Fruit fly (Drosophila melanogaster): ENCODE results near the gene nebu.
A peak's percentile ranks its signal among the peaks of the same experiment; 100 is the strongest.

nebu gene

DNA sequence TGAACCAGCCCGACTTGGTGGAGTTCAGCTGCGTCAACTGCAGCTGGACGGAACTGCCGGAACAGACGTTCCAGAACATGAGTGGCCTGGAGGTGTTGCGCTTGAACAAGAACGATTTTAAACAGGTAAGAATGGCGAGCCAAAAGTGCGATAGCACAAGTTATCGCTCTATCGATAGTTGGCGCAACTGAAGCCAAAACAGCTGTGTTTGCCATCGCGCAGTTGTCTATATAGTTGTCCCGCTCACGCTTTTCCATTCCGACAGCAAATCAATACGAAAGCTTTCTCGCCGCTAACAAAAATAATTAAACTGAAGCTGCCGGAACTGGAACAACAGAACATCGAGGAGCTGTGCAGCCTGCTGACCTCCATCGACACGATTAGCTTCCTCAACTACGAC, 48.4 kb downstream of the nebu start (continued):
- TF ChIP-seq D (optimal IDR thresholded peaks at IDR 0.05) (no peak), D (GFP tag; optimal IDR thresholded peaks at IDR 0.05) (no peak), CG6791 (GFP tag; IDR thresholded peaks at IDR 0.05; ENCODE audit: partially characterized antibody) (peak; percentile 84), CTCF (GFP tag; optimal IDR thresholded peaks at IDR 0.05) (peak; percentile 3), sna (GFP tag; IDR thresholded peaks at IDR 0.05; ENCODE audit: partially characterized antibody) (peak; percentile 87), CG2202 (tag; optimal IDR thresholded peaks at IDR 0.05) (no peak), hbn (GFP tag; IDR thresholded peaks at IDR 0.05; ENCODE audit: partially characterized antibody) (peak; percentile 84), Sry-δ (GFP tag; optimal IDR thresholded peaks at IDR 0.05) (peak; percentile 91), sob (GFP tag; IDR thresholded peaks at IDR 0.05) (0 out of 2 replicates have a peak, but pooled peaks have one; percentile 30), CG16813 (GFP tag; IDR thresholded peaks at IDR 0.05; ENCODE audit: partially characterized antibody) (peak; percentile 74; the same call in 2 of the 3 replicates), trem (tag; optimal IDR thresholded peaks at IDR 0.05) (peak; percentile 7), Usf (GFP tag; optimal IDR thresholded peaks at IDR 0.05) (no peak), Scr (GFP tag; IDR thresholded peaks at IDR 0.05; ENCODE audit: partially characterized antibody) (peak; percentile 82), CG33213 (GFP tag; optimal IDR thresholded peaks at IDR 0.05) (no peak), Deaf1 (tag; optimal IDR thresholded peaks at IDR 0.05) (peak; percentile 24), bbx (GFP tag; IDR thresholded peaks at IDR 0.05; ENCODE audit: partially characterized antibody) (peak; percentile 88), Bgb (GFP tag; IDR thresholded peaks at IDR 0.05; ENCODE audit: partially characterized antibody) (peak; percentile 92), bigmax (GFP tag; optimal IDR thresholded peaks at IDR 0.05) (no peak), stwl (tag; optimal IDR thresholded peaks at IDR 0.05) (peak; percentile 62), E2f2 (GFP tag; IDR thresholded peaks at IDR 0.05) (peak; percentile 96), ci (GFP tag; IDR thresholded peaks at IDR 0.05) (0 out of 3 replicates have a peak, but pooled peaks have one; percentile 23), CG2116 (GFP tag; optimal IDR thresholded peaks at IDR 0.05) (peak; percentile 29), HLH4C (GFP tag; IDR thresholded peaks at IDR 0.05; ENCODE audit: partially characterized antibody) (peak; percentile 89), eyg (GFP tag; optimal IDR thresholded peaks at IDR 0.05) (no peak), BEAF-32 (GFP tag; optimal IDR thresholded peaks at IDR 0.05) (peak; percentile 82), Hr39 (optimal IDR thresholded peaks at IDR 0.05) (no peak), CG17359 (tag; optimal IDR thresholded peaks at IDR 0.05) (peak; percentile 6), CG7963 (GFP tag; IDR thresholded peaks at IDR 0.05; ENCODE audit: partially characterized antibody) (peak; percentile 79; the same call in 2 of the 3 replicates), CG8290 (GFP tag; optimal IDR thresholded peaks at IDR 0.05) (no peak), CG8290 (tag; optimal IDR thresholded peaks at IDR 0.05) (peak in 1 of 2 experiments; percentile 64), Rfx (GFP tag; IDR thresholded peaks at IDR 0.05) (peak; percentile 41; the same call in 1 of the 2 replicates), CG34376 (GFP tag; optimal IDR thresholded peaks at IDR 0.05) (peak; percentile 19), inv (GFP tag; IDR thresholded peaks at IDR 0.05; ENCODE audit: partially characterized antibody) (peak; percentile 60), CG1603 (tag; optimal IDR thresholded peaks at IDR 0.05) (peak; percentile 51), CG42726 (GFP tag; IDR thresholded peaks at IDR 0.05; ENCODE audit: partially characterized antibody) (peak; percentile 69; the same call in 1 of the 2 replicates), onecut (GFP tag; IDR thresholded peaks at IDR 0.05) (peak; percentile 98), CG10979 (tag; optimal IDR thresholded peaks at IDR 0.05) (no peak), pfk (GFP tag; optimal IDR thresholded peaks at IDR 0.05) (peak; percentile 5), nmo (GFP tag; optimal IDR thresholded peaks at IDR 0.05) (peak; percentile 6), sc (optimal IDR thresholded peaks at IDR 0.05) (no peak), sc (GFP tag; optimal IDR thresholded peaks at IDR 0.05) (no peak), CG3407 (GFP tag; optimal IDR thresholded peaks at IDR 0.05) (no peak), nerfin-2 (GFP tag; IDR thresholded peaks at IDR 0.05; ENCODE audit: partially characterized antibody) (peak; percentile 70; the same call in 1 of the 2 replicates), Doc3 (GFP tag; IDR thresholded peaks at IDR 0.05; ENCODE audit: partially characterized antibody) (peak; percentile 81), sug (tag; optimal IDR thresholded peaks at IDR 0.05) (peak; percentile 24), HmgD (GFP tag; optimal IDR thresholded peaks at IDR 0.05) (peak; percentile 21), CG12769 (tag; optimal IDR thresholded peaks at IDR 0.05) (no peak), Antp (GFP tag; optimal IDR thresholded peaks at IDR 0.05) (no peak), chinmo (GFP tag; IDR thresholded peaks at IDR 0.05; ENCODE audit: partially characterized antibody) (peak; percentile 95), jumu (GFP tag; optimal IDR thresholded peaks at IDR 0.05) (no peak)
